Fruit fly (Drosophila melanogaster) whole organism, prepupa: ENCODE data around the gene HDAC6.
A peak's percentile ranks its signal among the peaks of the same experiment; 100 is the strongest.

Source experiments
- CG10631 ChIP-seq: fragments of 200-800 bp; sonication (Bioruptor generic); optimal IDR thresholded peaks from 2 replicates; lab custom pipeline; 2016; ENCODE audit warnings: missing biosample characterization, missing genetic modification characterization
- CG10669 ChIP-seq: fragments of 200-800 bp; sonication (Bioruptor generic); optimal IDR thresholded peaks from 3 replicates; lab custom pipeline; 2018; ENCODE audit warnings: missing biosample characterization, mild to moderate bottlenecking, missing genetic modification characterization, moderate library complexity
- CG11294 ChIP-seq: fragments of 200-800 bp; sonication (Bioruptor generic); IDR thresholded peaks from 2 replicates; pipeline ENCODE4 v1.3.6; 2022; ENCODE audit warnings: missing biosample characterization, missing genetic modification characterization
- CG11762 ChIP-seq: fragments of 200-800 bp; sonication (Bioruptor generic); optimal IDR thresholded peaks from 3 replicates; lab custom pipeline; 2016; ENCODE audit warnings: missing biosample characterization, missing genetic modification characterization; ENCODE audit not compliant: insufficient read depth
- CG11902 ChIP-seq: fragments of 200-800 bp; sonication (Bioruptor generic); optimal IDR thresholded peaks from 3 replicates; lab custom pipeline; 2016; ENCODE audit warnings: missing biosample characterization, missing genetic modification characterization
- CG15336 ChIP-seq: fragments of 200-800 bp; sonication (Bioruptor generic); IDR thresholded peaks from 2 replicates; pipeline ENCODE4 v1.3.6; 2022; ENCODE audit warnings: missing biosample characterization, missing genetic modification characterization
- CG1621 ChIP-seq: fragments of 200-800 bp; sonication (Bioruptor generic); optimal IDR thresholded peaks from 3 replicates; lab custom pipeline; 2018; ENCODE audit warnings: missing biosample characterization, mild to moderate bottlenecking, missing genetic modification characterization
- CG16779 ChIP-seq: fragments of 200-800 bp; sonication (Bioruptor generic); optimal IDR thresholded peaks from 3 replicates; lab custom pipeline; 2017; ENCODE audit warnings: missing biosample characterization, mild to moderate bottlenecking, missing genetic modification characterization
- CG3032 ChIP-seq: fragments of 200-800 bp; optimal IDR thresholded peaks from 2 replicates; lab custom pipeline; 2019; ENCODE audit warnings: missing biosample characterization, mild to moderate bottlenecking, missing genetic modification characterization, moderate library complexity
- CG32006 ChIP-seq: fragments of 200-800 bp; sonication (Bioruptor generic); optimal IDR thresholded peaks from 3 replicates; lab custom pipeline; 2017; ENCODE audit warnings: missing biosample characterization, mild to moderate bottlenecking, missing genetic modification characterization
- CG3919 ChIP-seq: fragments of 200-800 bp; sonication (Bioruptor generic); optimal IDR thresholded peaks from 3 replicates; lab custom pipeline; 2016; ENCODE audit warnings: missing biosample characterization, missing genetic modification characterization
- CG4318 ChIP-seq: fragments of 200-800 bp; sonication (Bioruptor generic); optimal IDR thresholded peaks from 3 replicates; lab custom pipeline; 2017; ENCODE audit warnings: missing biosample characterization, mild to moderate bottlenecking, missing genetic modification characterization
- CG6163 ChIP-seq: fragments of 200-800 bp; sonication (Bioruptor generic); IDR thresholded peaks from 3 replicates; pipeline ENCODE4 v1.3.6; 2022; ENCODE audit warnings: missing biosample characterization, missing genetic modification characterization
- CG6276 ChIP-seq: fragments of 200-800 bp; sonication (Bioruptor generic); optimal IDR thresholded peaks from 2 replicates; lab custom pipeline; 2017; ENCODE audit warnings: missing biosample characterization, mild to moderate bottlenecking, missing genetic modification characterization
- CG6854 ChIP-seq: fragments of 200-800 bp; sonication (Bioruptor generic); optimal IDR thresholded peaks from 2 replicates; lab custom pipeline; 2017; ENCODE audit warnings: missing biosample characterization, mild to moderate bottlenecking, missing genetic modification characterization
- CG7368 ChIP-seq: fragments of 200-800 bp; sonication (Bioruptor generic); optimal IDR thresholded peaks from 3 replicates; lab custom pipeline; 2016; ENCODE audit warnings: missing biosample characterization, missing genetic modification characterization
- CG8119 ChIP-seq: fragments of 200-800 bp; sonication (Bioruptor generic); IDR thresholded peaks from 3 replicates; pipeline ENCODE4 v1.3.6; 2022; ENCODE audit warnings: missing biosample characterization, missing genetic modification characterization
- CG8632 ChIP-seq: fragments of 200-800 bp; sonication (Bioruptor generic); optimal IDR thresholded peaks from 3 replicates; lab custom pipeline; 2016; ENCODE audit warnings: missing biosample characterization, missing genetic modification characterization
- Eip78C ChIP-seq: fragments of 200-800 bp; sonication (Bioruptor generic); peaks from one replicate; lab custom pipeline; 2016; ENCODE audit warnings: missing biosample characterization, missing genetic modification characterization
- Gug ChIP-seq: fragments of 200-800 bp; sonication (Bioruptor generic); IDR thresholded peaks from 2 replicates; pipeline ENCODE4 v1.3.6; 2022; ENCODE audit warnings: missing biosample characterization, missing genetic modification characterization
- Hr39 ChIP-seq: fragments of 200-800 bp; sonication (Bioruptor generic); optimal IDR thresholded peaks from 2 replicates; lab custom pipeline; 2016; ENCODE audit warnings: missing biosample characterization, missing genetic modification characterization
- Hr4 ChIP-seq: fragments of 200-800 bp; sonication (Bioruptor generic); optimal IDR thresholded peaks from 3 replicates; lab custom pipeline; 2016; ENCODE audit warnings: missing biosample characterization, missing genetic modification characterization
- Lpt ChIP-seq: fragments of 200-800 bp; sonication (Bioruptor generic); optimal IDR thresholded peaks from 3 replicates; lab custom pipeline; 2016; ENCODE audit warnings: missing biosample characterization, missing genetic modification characterization
- Met ChIP-seq: fragments of 200-800 bp; sonication (Bioruptor generic); optimal IDR thresholded peaks from 3 replicates; lab custom pipeline; 2016; ENCODE audit warnings: missing biosample characterization, missing genetic modification characterization
- OdsH ChIP-seq: fragments of 200-800 bp; sonication (Bioruptor generic); optimal IDR thresholded peaks from 3 replicates; lab custom pipeline; 2016; ENCODE audit warnings: missing biosample characterization, missing genetic modification characterization
- Smox ChIP-seq: fragments of 200-800 bp; sonication (Bioruptor generic); optimal IDR thresholded peaks from 3 replicates; lab custom pipeline; 2016; ENCODE audit warnings: missing biosample characterization, missing genetic modification characterization
- Sox102F ChIP-seq: fragments of 200-800 bp; sonication (Bioruptor generic); optimal IDR thresholded peaks from 2 replicates; lab custom pipeline; 2016; ENCODE audit warnings: missing biosample characterization, mild to moderate bottlenecking, missing genetic modification characterization
- Sox14 ChIP-seq: fragments of 200-800 bp; sonication (Bioruptor generic); optimal IDR thresholded peaks from 3 replicates; lab custom pipeline; 2016; ENCODE audit warnings: missing biosample characterization, missing genetic modification characterization
- Sox15 ChIP-seq: fragments of 200-800 bp; sonication (Bioruptor generic); optimal IDR thresholded peaks from 3 replicates; lab custom pipeline; 2016; ENCODE audit warnings: missing biosample characterization, missing genetic modification characterization
- achi ChIP-seq: fragments of 200-800 bp; sonication (Bioruptor generic); optimal IDR thresholded peaks from 3 replicates; lab custom pipeline; 2016; ENCODE audit warnings: missing biosample characterization, missing genetic modification characterization
- acj6 ChIP-seq: fragments of 200-800 bp; sonication (Bioruptor generic); optimal IDR thresholded peaks from 3 replicates; lab custom pipeline; 2016; ENCODE audit warnings: missing biosample characterization, missing genetic modification characterization
- cyc ChIP-seq: fragments of 200-800 bp; sonication (Bioruptor generic); optimal IDR thresholded peaks from 3 replicates; lab custom pipeline; 2016; ENCODE audit warnings: missing biosample characterization, missing genetic modification characterization
- dac ChIP-seq: fragments of 200-800 bp; sonication (Bioruptor generic); optimal IDR thresholded peaks from 2 replicates; lab custom pipeline; 2017; ENCODE audit warnings: missing biosample characterization, mild to moderate bottlenecking, missing genetic modification characterization
- eg ChIP-seq: fragments of 200-800 bp; sonication (Bioruptor generic); IDR thresholded peaks from 3 replicates; pipeline ENCODE4 v1.3.6; 2022; ENCODE audit warnings: missing biosample characterization, missing genetic modification characterization
- fd59A ChIP-seq: fragments of 200-800 bp; sonication (Bioruptor generic); optimal IDR thresholded peaks from 2 replicates; lab custom pipeline; 2017; ENCODE audit warnings: missing biosample characterization, mild to moderate bottlenecking, missing genetic modification characterization, missing genetic modification reagents
- fd85E ChIP-seq: fragments of 200-800 bp; sonication (Bioruptor generic); optimal IDR thresholded peaks from 3 replicates; lab custom pipeline; 2016; ENCODE audit warnings: missing biosample characterization, missing genetic modification characterization
- fkh ChIP-seq: fragments of 200-800 bp; sonication (Bioruptor generic); optimal IDR thresholded peaks from 3 replicates; lab custom pipeline; 2017; ENCODE audit warnings: missing biosample characterization, mild to moderate bottlenecking, missing genetic modification characterization, moderate library complexity
- net ChIP-seq: fragments of 200-800 bp; sonication (Bioruptor generic); optimal IDR thresholded peaks from 3 replicates; lab custom pipeline; 2016; ENCODE audit warnings: missing biosample characterization, missing genetic modification characterization
- pdm3 ChIP-seq: fragments of 200-800 bp; sonication (Bioruptor generic); optimal IDR thresholded peaks from 3 replicates; lab custom pipeline; 2016; ENCODE audit warnings: missing biosample characterization, missing genetic modification characterization
- ss ChIP-seq, 2 experiments: fragments of 200-800 bp; sonication (Bioruptor generic); optimal IDR thresholded peaks; 2 replicates in 1 of 2; 3 replicates in 1 of 2; lab custom pipeline; 2017 to 2018; ENCODE audit warnings: mild to moderate bottlenecking in 2 of 2, missing biosample characterization in 2 of 2, missing genetic modification characterization in 2 of 2, moderate library complexity in 1 of 2
- svp ChIP-seq: fragments of 200-800 bp; sonication (Bioruptor generic); peaks from one replicate; lab custom pipeline; 2016; ENCODE audit warnings: missing biosample characterization, missing genetic modification characterization
- topi ChIP-seq: fragments of 200-800 bp; sonication (Bioruptor generic); optimal IDR thresholded peaks from 3 replicates; lab custom pipeline; 2016; ENCODE audit warnings: missing biosample characterization, missing genetic modification characterization
- vri ChIP-seq: fragments of 200-800 bp; sonication (Bioruptor generic); optimal IDR thresholded peaks from 3 replicates; lab custom pipeline; 2016; ENCODE audit warnings: missing biosample characterization, mild to moderate bottlenecking, missing genetic modification characterization

HDAC6 gene

DNA sequence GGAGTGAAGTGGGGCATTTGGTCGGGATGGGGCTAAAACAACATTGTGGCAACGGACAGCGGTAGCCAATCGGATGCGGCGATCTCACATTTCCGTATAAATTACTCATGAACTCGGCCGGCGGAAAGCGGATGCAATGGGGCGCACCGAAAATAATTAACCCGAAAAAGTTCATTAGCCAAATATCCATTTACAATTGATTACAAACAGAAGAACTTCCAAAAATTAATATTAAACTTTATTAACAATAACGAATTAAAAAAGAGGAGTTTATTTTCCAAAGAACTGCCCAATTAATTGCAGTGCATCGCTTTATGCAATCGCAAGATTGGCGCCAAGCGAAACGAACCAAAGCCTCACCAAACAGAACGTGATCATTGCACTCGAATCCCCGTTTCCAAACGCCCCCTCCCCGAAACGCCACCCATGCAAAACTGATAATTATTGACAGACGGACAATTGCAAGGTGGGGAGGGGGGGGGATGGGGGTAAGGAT lies 19.2 kb upstream of the HDAC6 start (continued):
- peak; percentile 29 for TF ChIP-seq Met
- peak; percentile 76 for TF ChIP-seq svp (GFP tag; lab: Kevin White, UChicago)
- TF ChIP-seq CG10631 (GFP tag; lab: Kevin White, UChicago) = peak; percentile 34
- TF ChIP-seq CG11762 (GFP tag; lab: Kevin White, UChicago) = no peak
- peak; percentile 10 for TF ChIP-seq Hr39
- no peak for TF ChIP-seq net
- no peak for TF ChIP-seq CG3032
- peak; percentile 62 for TF ChIP-seq CG15336 (GFP tag; lab: Robert Waterston, UW)
- TF ChIP-seq, all 60 proteins: peak for 24

DNA sequence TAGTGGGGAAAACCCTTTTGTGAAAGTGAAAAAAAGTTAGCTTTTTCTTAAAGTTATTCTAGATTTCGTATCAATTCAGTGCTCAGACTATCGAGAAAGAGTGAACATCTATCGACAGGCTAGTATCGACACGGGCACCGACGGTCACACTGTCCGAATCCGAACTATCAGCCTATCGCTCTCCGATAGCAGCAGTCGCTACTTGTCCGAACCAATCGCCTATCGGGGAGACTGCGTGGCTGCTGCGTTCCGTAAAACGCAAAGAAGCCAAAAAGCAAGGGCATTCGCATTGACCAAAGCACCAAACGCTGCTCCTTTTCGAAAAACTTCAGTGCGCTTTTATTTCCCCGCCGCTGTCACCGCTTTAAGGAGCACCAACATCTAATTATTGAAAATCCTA lies 13.8 kb upstream of the HDAC6 start, which contains the start of gene Top1:
TSS of gene Top1 (plus strand) at position 190 of the 400 bp plus-strand sequence.
- TF ChIP-seq CG3919 (GFP tag; lab: Kevin White, UChicago) (peak; percentile 1), CG1621 (tag; lab: Kevin White, UChicago) (peak; percentile 23), Sox102F (no peak), CG6163 (peak; percentile 36; the same call in 1 of the 3 replicates), Eip78C (GFP tag; lab: Kevin White, UChicago) (peak; percentile 61), CG3032 (peak; percentile 22), CG11294 (0 out of 2 replicates have a peak, but pooled peaks have one; percentile 10), CG6854 (peak; percentile 46), CG8119 (GFP tag; lab: Robert Waterston, UW) (no peak), eg (GFP tag; lab: Robert Waterston, UW) (peak; percentile 48), CG10631 (GFP tag; lab: Kevin White, UChicago) (no peak), CG32006 (no peak), CG6276 (peak; percentile 13), ss (GFP tag; optimal IDR thresholded peaks at IDR 0.05; lab: Kevin White, UChicago) (peak in 1 of 2 experiments; percentile 12), cyc (GFP tag; lab: Kevin White, UChicago) (no peak)

dm6 chrX:15319699-15320482 lies 13.2 kb upstream of the HDAC6 start:
- TF ChIP-seq CG11902 (GFP tag; lab: Kevin White, UChicago) (no peak), eg (GFP tag; lab: Robert Waterston, UW) (peak; percentile 24; the same call in 1 of the 3 replicates), fd59A (GFP tag; lab: Kevin White, UChicago) (no peak), CG6163 (peak; percentile 21; the same call in 1 of the 3 replicates), CG32006 (no peak), pdm3 (GFP tag; lab: Kevin White, UChicago) (no peak), Eip78C (GFP tag; lab: Kevin White, UChicago) (peak; percentile 61), svp (GFP tag; lab: Kevin White, UChicago) (peak; percentile 75), CG8119 (GFP tag; lab: Robert Waterston, UW) (0 out of 3 replicates have a peak, but pooled peaks have one; percentile 37), vri (GFP tag; lab: Kevin White, UChicago) (no peak)

DNA sequence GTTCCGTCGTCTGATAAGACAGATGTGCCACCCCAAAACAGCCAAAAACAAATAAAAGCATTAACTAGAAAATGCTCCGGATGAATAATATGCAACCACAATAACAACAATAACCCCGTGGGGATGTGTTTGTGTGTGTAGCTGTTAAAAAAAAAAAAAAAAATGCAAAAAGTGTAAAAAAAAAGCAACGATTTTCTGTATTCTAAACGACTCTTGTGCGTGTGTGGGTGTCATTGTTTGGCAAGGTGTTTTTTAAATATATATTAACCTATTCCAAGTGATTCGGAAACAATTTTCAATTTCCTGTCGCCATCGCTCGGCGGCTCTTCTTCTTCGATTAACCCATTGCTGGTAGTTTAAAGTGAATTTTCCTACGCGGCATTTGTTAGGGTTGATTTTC lies 12.6 kb upstream of the HDAC6 start:
- TF ChIP-seq CG16779 (tag; lab: Kevin White, UChicago) = peak; percentile 45
- TF ChIP-seq CG8119 (GFP tag; lab: Robert Waterston, UW) = peak; percentile 77
- TF ChIP-seq achi (GFP tag; lab: Kevin White, UChicago) = no peak
- TF ChIP-seq Met = peak; percentile 13
- TF ChIP-seq CG1621 (tag; lab: Kevin White, UChicago) = no peak
- peak; percentile 4 for TF ChIP-seq acj6 (GFP tag; lab: Kevin White, UChicago)
- no peak for TF ChIP-seq Sox14
- TF ChIP-seq Smox (GFP tag; lab: Kevin White, UChicago) = no peak
- TF ChIP-seq Gug (GFP tag; lab: Robert Waterston, UW) = no peak
- TF ChIP-seq CG11762 (GFP tag; lab: Kevin White, UChicago) = peak; percentile 53
- TF ChIP-seq fkh = no peak
- peak; percentile 70 for TF ChIP-seq vri (GFP tag; lab: Kevin White, UChicago)
- no peak for TF ChIP-seq CG4318
- TF ChIP-seq dac (GFP tag; lab: Kevin White, UChicago) = no peak
- peak; percentile 74 for TF ChIP-seq eg (GFP tag; lab: Robert Waterston, UW)
- peak; percentile 23 for TF ChIP-seq Hr4 (GFP tag; lab: Kevin White, UChicago)
- peak; percentile 24 for TF ChIP-seq CG10669 (GFP tag; lab: Kevin White, UChicago)
- peak; percentile 40 for TF ChIP-seq Lpt (GFP tag; lab: Kevin White, UChicago)
- TF ChIP-seq Sox15 (GFP tag; lab: Kevin White, UChicago) = no peak
- peak; percentile 47 for TF ChIP-seq CG8632 (GFP tag; lab: Kevin White, UChicago)
- TF ChIP-seq CG32006 = peak; percentile 16
- no peak for TF ChIP-seq fd85E (GFP tag; lab: Kevin White, UChicago)
- no peak for TF ChIP-seq topi (GFP tag; lab: Kevin White, UChicago)
- no peak for TF ChIP-seq CG7368 (GFP tag; lab: Kevin White, UChicago)
- peak; percentile 9 for TF ChIP-seq CG3919 (GFP tag; lab: Kevin White, UChicago)
- TF ChIP-seq pdm3 (GFP tag; lab: Kevin White, UChicago) = peak; percentile 39
- TF ChIP-seq OdsH (GFP tag; lab: Kevin White, UChicago) = peak; percentile 32
- TF ChIP-seq Eip78C (GFP tag; lab: Kevin White, UChicago) = peak; percentile 80
- no peak for TF ChIP-seq Hr39
